Worm (Caenorhabditis elegans) whole organism, mixed stage, embryonic: ENCODE data around the gene str-206.

Experiments used
- M03D4.4 ChIP-seq: sonication (generic microtip); optimal IDR thresholded peaks from 2 replicates; lab custom pipeline; 2017; ENCODE audit warnings: mild to moderate bottlenecking, missing genetic modification characterization, missing compliant biosample characterization
- bed-3 ChIP-seq: fragments of 200-800 bp; sonication (Bioruptor generic); optimal IDR thresholded peaks from 3 replicates; lab custom pipeline; 2018; ENCODE audit warnings: mild to moderate bottlenecking, missing genetic modification characterization, moderate library complexity, missing compliant biosample characterization
- blmp-1 ChIP-seq: fragments of 150-350 bp; optimal IDR thresholded peaks from 2 replicates; lab custom pipeline; 2014; ENCODE audit warnings: missing biosample characterization, missing genetic modification characterization
- ceh-39 ChIP-seq: fragments of 150-350 bp; optimal IDR thresholded peaks from 2 replicates; lab custom pipeline; 2014; ENCODE audit warnings: missing biosample characterization, missing genetic modification characterization
- ceh-43 ChIP-seq: fragments of 200-800 bp; sonication (Bioruptor generic); optimal IDR thresholded peaks from 2 replicates; lab custom pipeline; 2018; ENCODE audit warnings: mild to moderate bottlenecking, missing genetic modification characterization, moderate library complexity, missing compliant biosample characterization
- ces-1 ChIP-seq: fragments of 150-350 bp; optimal IDR thresholded peaks from 2 replicates; lab custom pipeline; 2014; ENCODE audit warnings: missing biosample characterization, missing genetic modification reagents, missing genetic modification characterization
- drap-1 ChIP-seq: fragments of 200-800 bp; sonication (Bioruptor generic); optimal IDR thresholded peaks from 3 replicates; lab custom pipeline; 2018; ENCODE audit warnings: mild to moderate bottlenecking, missing genetic modification characterization, missing compliant biosample characterization
- elt-1 ChIP-seq: sonication (generic microtip); optimal IDR thresholded peaks from 2 replicates; lab custom pipeline; 2017; ENCODE audit warnings: missing genetic modification characterization, mild to moderate bottlenecking, missing compliant biosample characterization, antibody characterized with exemption, moderate library complexity, borderline replicate concordance; ENCODE audit not compliant: insufficient read depth
- elt-3 ChIP-seq: fragments of 150-350 bp; optimal IDR thresholded peaks from 2 replicates; lab custom pipeline; 2014; ENCODE audit warnings: missing biosample characterization, missing genetic modification characterization
- flh-1 ChIP-seq: fragments of 200-800 bp; sonication (Bioruptor generic); optimal IDR thresholded peaks from 2 replicates; lab custom pipeline; 2018; ENCODE audit warnings: mild to moderate bottlenecking, missing genetic modification characterization, moderate library complexity, missing compliant biosample characterization
- hlh-1 ChIP-seq: fragments of 150-350 bp; optimal IDR thresholded peaks from 2 replicates; lab custom pipeline; 2014; ENCODE audit warnings: missing biosample characterization, missing genetic modification reagents, missing genetic modification characterization
- lin-13 ChIP-seq: fragments of 150-350 bp; optimal IDR thresholded peaks from 2 replicates; lab custom pipeline; 2014; ENCODE audit warnings: missing biosample characterization, missing genetic modification characterization
- lin-32 ChIP-seq: fragments of 200-800 bp; sonication (Bioruptor generic); optimal IDR thresholded peaks from 2 replicates; lab custom pipeline; 2018; ENCODE audit warnings: mild to moderate bottlenecking, missing genetic modification characterization, missing compliant biosample characterization
- lsy-2 ChIP-seq: fragments of 150-350 bp; optimal IDR thresholded peaks from 2 replicates; lab custom pipeline; 2014; ENCODE audit warnings: missing biosample characterization, missing genetic modification characterization
- mab-5 ChIP-seq: fragments of 150-350 bp; optimal IDR thresholded peaks from 2 replicates; lab custom pipeline; 2014; ENCODE audit warnings: missing biosample characterization, missing genetic modification characterization
- mep-1 ChIP-seq: fragments of 150-350 bp; optimal IDR thresholded peaks from 2 replicates; lab custom pipeline; 2017; ENCODE audit warnings: missing biosample characterization, missing genetic modification reagents, missing genetic modification characterization, inconsistent platforms
- mls-2 ChIP-seq: sonication (generic microtip); optimal IDR thresholded peaks from 2 replicates; lab custom pipeline; 2016; ENCODE audit warnings: mild to moderate bottlenecking, missing genetic modification characterization, moderate library complexity, missing compliant biosample characterization
- nhr-2 ChIP-seq: fragments of 150-350 bp; optimal IDR thresholded peaks from 2 replicates; lab custom pipeline; 2014; ENCODE audit warnings: missing biosample characterization, missing genetic modification characterization
- nhr-237 ChIP-seq: fragments of 150-350 bp; optimal IDR thresholded peaks from 2 replicates; lab custom pipeline; 2014; ENCODE audit warnings: missing biosample characterization, missing genetic modification characterization
- nhr-76 ChIP-seq: sonication (generic microtip); optimal IDR thresholded peaks from 2 replicates; lab custom pipeline; 2017; ENCODE audit warnings: missing biosample characterization, missing genetic modification characterization
- pha-4 ChIP-seq: fragments of 150-350 bp; optimal IDR thresholded peaks from 2 replicates; lab custom pipeline; 2018; ENCODE audit warnings: missing biosample characterization, missing genetic modification reagents, missing genetic modification characterization
- sptf-1 ChIP-seq: sonication (generic microtip); optimal IDR thresholded peaks from 2 replicates; lab custom pipeline; 2017; ENCODE audit warnings: mild to moderate bottlenecking, missing genetic modification characterization, moderate library complexity, missing compliant biosample characterization
- tbx-8 ChIP-seq: fragments of 200-800 bp; sonication (Bioruptor generic); optimal IDR thresholded peaks from 2 replicates; lab custom pipeline; 2018; ENCODE audit warnings: mild to moderate bottlenecking, missing genetic modification characterization, moderate library complexity, missing compliant biosample characterization
- unc-120 ChIP-seq: sonication (generic microtip); optimal IDR thresholded peaks from 2 replicates; lab custom pipeline; 2017; ENCODE audit warnings: missing genetic modification characterization, missing compliant biosample characterization; ENCODE audit not compliant: poor library complexity, severe bottlenecking
- unc-39 ChIP-seq: fragments of 150-350 bp; optimal IDR thresholded peaks from 2 replicates; lab custom pipeline; 2014; ENCODE audit warnings: missing biosample characterization, missing genetic modification characterization
- unc-62 ChIP-seq: fragments of 150-350 bp; optimal IDR thresholded peaks from 2 replicates; lab custom pipeline; 2014; ENCODE audit warnings: missing biosample characterization, missing genetic modification reagents, missing genetic modification characterization
- zip-8 ChIP-seq: fragments of 150-350 bp; optimal IDR thresholded peaks from 2 replicates; lab custom pipeline; 2014; ENCODE audit warnings: missing biosample characterization, missing genetic modification characterization
- ztf-11 ChIP-seq: fragments of 150-350 bp; optimal IDR thresholded peaks from 2 replicates; lab custom pipeline; 2014; ENCODE audit warnings: missing biosample characterization, missing genetic modification characterization

Gene str-206

DNA sequence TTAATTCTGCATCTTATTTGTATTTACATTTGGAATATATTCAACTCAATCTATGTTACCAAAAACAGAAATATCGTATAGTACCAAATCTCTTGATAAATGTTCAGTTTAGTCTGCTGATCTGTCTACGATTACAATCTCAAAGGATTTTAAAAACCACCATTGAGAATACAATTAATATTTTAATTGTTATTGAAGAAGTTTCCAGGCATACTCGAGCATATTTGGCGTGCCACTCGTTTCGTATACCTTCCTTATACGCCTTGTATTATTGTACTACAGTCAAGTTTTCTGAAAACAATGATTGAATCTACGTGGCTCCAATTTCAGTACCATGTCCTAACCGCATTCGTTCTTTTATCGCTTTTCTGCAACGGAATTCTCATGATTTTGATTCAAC is at the start of gene str-206:
str-206 (plus strand) TSS at position 301 of the 400 bp plus-strand sequence.
- TF ChIP-seq sptf-1 (tag; lab: Kevin White, UChicago) (no peak), elt-1 (tag; lab: Kevin White, UChicago) (no peak), unc-39 (no peak), ceh-39 (no peak), lin-13 (tag; lab: Kevin White, UChicago) (no peak), hlh-1 (tag; lab: Kevin White, UChicago) (no peak), drap-1 (GFP tag; lab: Kevin White, UChicago) (no peak), unc-120 (tag; lab: Kevin White, UChicago) (no peak), lin-32 (no peak), zip-8 (tag; lab: Kevin White, UChicago) (no peak)

- no peak for TF ChIP-seq nhr-237
- TF ChIP-seq nhr-2: no peak
- no peak for TF ChIP-seq ceh-43 (GFP tag; lab: Kevin White, UChicago)
- peak; percentile 87 for TF ChIP-seq unc-120 (tag; lab: Kevin White, UChicago)
- no peak for TF ChIP-seq tbx-8
- no peak for TF ChIP-seq ces-1 (GFP tag; lab: Kevin White, UChicago)
- no peak for TF ChIP-seq lin-13 (tag; lab: Kevin White, UChicago)
- TF ChIP-seq hlh-1 (tag; lab: Kevin White, UChicago): peak; percentile 28
- no peak for TF ChIP-seq unc-62 (GFP tag; lab: Kevin White, UChicago)
- TF ChIP-seq, all 35 proteins: peak for 2
These were observed 15.4 kb upstream of the str-206 start, which contains the start of gene ttn-1 for ce11 chrV:6202573-6202972. ttn-1 (minus strand) TSS chrV:6202632.

DNA sequence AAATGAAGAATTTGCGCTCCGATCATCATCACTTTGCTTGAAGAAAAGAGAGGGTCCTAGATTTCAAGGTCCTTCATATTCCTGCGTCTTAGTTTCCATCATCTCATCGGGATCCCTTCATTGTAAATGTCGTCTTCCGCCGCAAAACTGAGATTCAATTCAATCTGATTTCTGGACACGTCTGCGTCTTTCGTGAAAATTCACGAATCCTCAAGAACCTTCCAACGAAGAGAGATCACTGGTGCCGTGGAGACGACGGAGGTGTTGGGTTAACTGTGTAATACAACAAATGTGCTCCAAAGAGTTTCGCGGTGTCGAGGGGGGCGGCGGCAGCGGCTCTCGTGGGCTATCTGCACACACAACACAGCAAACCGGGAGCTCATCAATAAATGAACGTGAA is 13.9 kb upstream of the str-206 start:
- peak; percentile 88 for TF ChIP-seq unc-62 (GFP tag; lab: Kevin White, UChicago)
- TF ChIP-seq hlh-1 (tag; lab: Kevin White, UChicago): peak; percentile 98
- TF ChIP-seq bed-3: no peak
- no peak for TF ChIP-seq nhr-76 (tag; lab: Kevin White, UChicago)
- no peak for TF ChIP-seq M03D4.4
- no peak for TF ChIP-seq blmp-1
- TF ChIP-seq elt-1 (tag; lab: Kevin White, UChicago): no peak
- no peak for TF ChIP-seq mab-5 (tag; lab: Kevin White, UChicago)
- TF ChIP-seq sptf-1 (tag; lab: Kevin White, UChicago): no peak
- TF ChIP-seq mls-2 (tag; lab: Kevin White, UChicago): no peak
- no peak for TF ChIP-seq ztf-11 (tag; lab: Kevin White, UChicago)
- peak; percentile 84 for TF ChIP-seq unc-120 (tag; lab: Kevin White, UChicago)
- TF ChIP-seq, all 35 proteins: peak for 3

DNA sequence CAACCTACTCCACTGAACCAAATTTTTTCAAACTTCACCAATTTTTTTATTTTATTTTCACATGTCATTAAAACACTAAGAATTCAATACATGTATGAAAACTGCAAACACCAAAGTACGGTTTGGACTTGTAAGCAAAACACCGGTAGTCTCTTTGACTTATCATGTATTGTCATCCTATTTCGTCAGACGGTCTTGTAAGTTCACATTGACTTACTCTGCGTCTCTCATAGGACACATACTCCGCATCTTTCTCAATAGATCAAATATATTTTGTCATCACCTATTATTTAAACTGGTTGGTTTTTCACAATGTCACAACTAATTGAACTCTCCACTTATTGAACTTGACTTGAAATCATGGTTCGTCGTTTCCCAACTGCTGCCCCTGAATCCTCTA is 11.4 kb upstream of the str-206 start, which contains the start of gene W06H8.2:
W06H8.2 (plus strand) TSS at position 258 of the 400 bp plus-strand sequence.
- no peak for TF ChIP-seq lin-13 (tag; lab: Kevin White, UChicago)
- TF ChIP-seq pha-4 (tag; lab: Kevin White, UChicago): no peak
- no peak for TF ChIP-seq tbx-8
- TF ChIP-seq flh-1 (GFP tag; lab: Kevin White, UChicago): no peak

ce11 chrV:6208585-6208984 is 9.3 kb upstream of the str-206 start, which contains the start of gene rme-1:
rme-1 (plus strand) TSS chrV:6208885.
- TF ChIP-seq pha-4 (tag; lab: Kevin White, UChicago) (no peak), unc-39 (no peak), sptf-1 (tag; lab: Kevin White, UChicago) (no peak), blmp-1 (no peak), lsy-2 (tag; lab: Kevin White, UChicago) (no peak), lin-32 (no peak), mep-1 (tag; lab: Kevin White, UChicago) (no peak), lin-13 (tag; lab: Kevin White, UChicago) (no peak), elt-1 (tag; lab: Kevin White, UChicago) (no peak), ces-1 (GFP tag; lab: Kevin White, UChicago) (no peak), ceh-43 (GFP tag; lab: Kevin White, UChicago) (no peak), mls-2 (tag; lab: Kevin White, UChicago) (no peak), mab-5 (tag; lab: Kevin White, UChicago) (no peak), tbx-8 (no peak), unc-62 (GFP tag; lab: Kevin White, UChicago) (no peak), nhr-237 (no peak), elt-3 (no peak), zip-8 (tag; lab: Kevin White, UChicago) (no peak)
- TF ChIP-seq, all 35 proteins: peak for 0
